Fruit fly (Drosophila melanogaster) whole organism, embryonic: ENCODE data around the gene CG5500.

Experiments
- Atf-2 ChIP-seq: fragments of 200-800 bp; sonication (Bioruptor generic); optimal IDR thresholded peaks from 2 replicates; lab custom pipeline; 2016; ENCODE audit warnings: missing biosample characterization, missing genetic modification characterization
- Awh ChIP-seq: fragments of 200-800 bp; sonication (Bioruptor generic); IDR thresholded peaks from 2 replicates; pipeline ENCODE4, ENCODE4 v1.3.6; 2022; ENCODE audit warnings: missing biosample characterization, missing genetic modification characterization
- C15 ChIP-seq: fragments of 200-800 bp; sonication (Bioruptor generic); IDR thresholded peaks from 3 replicates; pipeline ENCODE4 v1.3.6; 2022; ENCODE audit warnings: missing biosample characterization, missing genetic modification characterization
- CG10267 ChIP-seq: fragments of 200-800 bp; sonication (Bioruptor generic); optimal IDR thresholded peaks from 2 replicates; lab custom pipeline; 2018; ENCODE audit warnings: missing biosample characterization, mild to moderate bottlenecking, missing genetic modification characterization, moderate library complexity
- CG10654 ChIP-seq: fragments of 200-800 bp; sonication (Bioruptor generic); optimal IDR thresholded peaks from 2 replicates; lab custom pipeline; 2016; ENCODE audit warnings: missing biosample characterization, missing genetic modification characterization
- CG10979 ChIP-seq: fragments of 200-800 bp; sonication (Bioruptor generic); optimal IDR thresholded peaks from 2 replicates; lab custom pipeline; 2018; ENCODE audit warnings: missing biosample characterization, mild to moderate bottlenecking, missing genetic modification characterization, moderate library complexity
- CG12071 ChIP-seq: fragments of 200-800 bp; sonication (Bioruptor generic); optimal IDR thresholded peaks from 3 replicates; lab custom pipeline; 2018; ENCODE audit warnings: missing biosample characterization, mild to moderate bottlenecking, missing genetic modification characterization
- CG12769 ChIP-seq: fragments of 200-800 bp; sonication (Bioruptor generic); optimal IDR thresholded peaks from 2 replicates; lab custom pipeline; 2019; ENCODE audit warnings: missing biosample characterization, mild to moderate bottlenecking, missing genetic modification characterization, moderate library complexity
- CG15269 ChIP-seq: fragments of 200-800 bp; sonication (Bioruptor generic); optimal IDR thresholded peaks from 2 replicates; lab custom pipeline; 2018; ENCODE audit warnings: missing biosample characterization, mild to moderate bottlenecking, missing genetic modification characterization, moderate library complexity
- CG17912 ChIP-seq: fragments of 200-800 bp; sonication (Bioruptor generic); optimal IDR thresholded peaks from 2 replicates; lab custom pipeline; 2018; ENCODE audit warnings: missing biosample characterization, mild to moderate bottlenecking, missing genetic modification characterization
- CG18011 ChIP-seq: fragments of 200-800 bp; sonication (Bioruptor generic); optimal IDR thresholded peaks from 2 replicates; lab custom pipeline; 2017; ENCODE audit warnings: missing biosample characterization, missing genetic modification characterization, mild to moderate bottlenecking, moderate library complexity, missing genotype
- CG18599 ChIP-seq: fragments of 200-800 bp; sonication (Bioruptor generic); optimal IDR thresholded peaks from 3 replicates; lab custom pipeline; 2017; ENCODE audit warnings: missing biosample characterization, missing genetic modification characterization, mild to moderate bottlenecking, moderate library complexity, missing genetic modification reagents
- CG2712 ChIP-seq: fragments of 200-800 bp; optimal IDR thresholded peaks from 3 replicates; lab custom pipeline; 2019; ENCODE audit warnings: missing biosample characterization, mild to moderate bottlenecking, missing genetic modification characterization, moderate library complexity
- CG3407 ChIP-seq: fragments of 200-800 bp; sonication (Bioruptor generic); optimal IDR thresholded peaks from 2 replicates; lab custom pipeline; 2018; ENCODE audit warnings: missing biosample characterization, mild to moderate bottlenecking, missing genetic modification characterization
- CG4282 ChIP-seq: fragments of 200-800 bp; sonication (Bioruptor generic); optimal IDR thresholded peaks from 2 replicates; lab custom pipeline; 2016; ENCODE audit warnings: missing biosample characterization, missing genetic modification characterization
- CG43689 ChIP-seq: fragments of 200-800 bp; sonication (Bioruptor generic); IDR thresholded peaks from 2 replicates; pipeline ENCODE4 v1.3.6; 2022; ENCODE audit warnings: missing biosample characterization, missing genetic modification characterization
- CG4424 ChIP-seq: fragments of 200-800 bp; sonication (Bioruptor generic); optimal IDR thresholded peaks from 3 replicates; lab custom pipeline; 2016; ENCODE audit warnings: missing biosample characterization, missing genetic modification characterization
- CG5180 ChIP-seq: fragments of 200-800 bp; sonication (Bioruptor generic); optimal IDR thresholded peaks from 3 replicates; lab custom pipeline; 2017; ENCODE audit warnings: missing biosample characterization, missing genetic modification characterization, mild to moderate bottlenecking, moderate library complexity, missing genetic modification reagents
- CG7839 ChIP-seq: fragments of 200-800 bp; sonication (Bioruptor generic); optimal IDR thresholded peaks from 3 replicates; lab custom pipeline; 2018; ENCODE audit warnings: missing biosample characterization, mild to moderate bottlenecking, missing genetic modification characterization, moderate library complexity
- CG7928 ChIP-seq: fragments of 200-800 bp; sonication (Bioruptor generic); optimal IDR thresholded peaks from 2 replicates; lab custom pipeline; 2017; ENCODE audit warnings: missing biosample characterization, mild to moderate bottlenecking, missing genetic modification characterization
- CG8281 ChIP-seq: fragments of 200-800 bp; sonication (Bioruptor generic); optimal IDR thresholded peaks from 2 replicates; lab custom pipeline; 2018; ENCODE audit warnings: missing biosample characterization, mild to moderate bottlenecking, missing genetic modification characterization, moderate library complexity
- CG8388 ChIP-seq: fragments of 200-800 bp; sonication (Bioruptor generic); optimal IDR thresholded peaks from 2 replicates; lab custom pipeline; 2019; ENCODE audit warnings: missing biosample characterization, mild to moderate bottlenecking, missing genetic modification characterization, moderate library complexity
- CG8924 ChIP-seq: fragments of 200-800 bp; optimal IDR thresholded peaks from 3 replicates; lab custom pipeline; 2019; ENCODE audit warnings: missing biosample characterization, mild to moderate bottlenecking, missing genetic modification characterization, moderate library complexity
- CG9817 ChIP-seq: fragments of 200-800 bp; sonication (Bioruptor generic); optimal IDR thresholded peaks from 2 replicates; lab custom pipeline; 2018; ENCODE audit warnings: missing biosample characterization, mild to moderate bottlenecking, missing genetic modification characterization, moderate library complexity
- Dip2 ChIP-seq: fragments of 200-800 bp; sonication (Bioruptor generic); IDR thresholded peaks from 2 replicates; pipeline ENCODE4 v1.3.6; 2022; ENCODE audit warnings: missing biosample characterization, missing genetic modification characterization
- H2.0 ChIP-seq: fragments of 200-800 bp; sonication (Bioruptor generic); IDR thresholded peaks from 2 replicates; pipeline ENCODE4 v1.3.6; 2022; ENCODE audit warnings: missing biosample characterization, missing genetic modification characterization
- HmgZ ChIP-seq: fragments of 200-800 bp; sonication (Bioruptor generic); optimal IDR thresholded peaks from 2 replicates; lab custom pipeline; 2018; ENCODE audit warnings: missing biosample characterization, mild to moderate bottlenecking, missing genetic modification characterization
- MBD-R2 ChIP-seq: fragments of 200-800 bp; sonication (Bioruptor generic); IDR thresholded peaks from 2 replicates; pipeline ENCODE4 v1.3.6; 2022; ENCODE audit warnings: missing biosample characterization, missing genetic modification characterization
- PHDP ChIP-seq: fragments of 200-800 bp; sonication (Bioruptor generic); optimal IDR thresholded peaks from 3 replicates; lab custom pipeline; 2018; ENCODE audit warnings: missing biosample characterization, mild to moderate bottlenecking, missing genetic modification characterization, moderate library complexity
- Rfx ChIP-seq: fragments of 200-800 bp; sonication (Bioruptor generic); IDR thresholded peaks from 2 replicates; pipeline ENCODE4 v1.3.6; 2022; ENCODE audit warnings: missing biosample characterization, missing genetic modification characterization
- Stat92E ChIP-seq, 3 experiments: fragments of >200 bp in 2 of 3; fragments of 200-800 bp in 1 of 3; sonication (Bioruptor generic) in 1 of 3; optimal IDR thresholded peaks; 2 replicates each; lab custom pipeline; 2017 to 2019; ENCODE audit warnings: missing biosample characterization in 3 of 3, missing genetic modification characterization in 3 of 3, mild to moderate bottlenecking in 1 of 3, moderate library complexity in 1 of 3
- Trl ChIP-seq, 3 experiments: fragments of >200 bp in 2 of 3; fragments of 200-800 bp in 1 of 3; sonication (Bioruptor generic) in 1 of 3; optimal IDR thresholded peaks; 2 replicates in 1 of 3; 3 replicates in 2 of 3; lab custom pipeline; 2016 to 2017; ENCODE audit warnings: missing biosample characterization in 1 of 3, missing genetic modification characterization in 1 of 3
- bsh ChIP-seq, 2 experiments: fragments of 200-800 bp; sonication (Bioruptor generic); optimal IDR thresholded peaks; 2 replicates each; lab custom pipeline; 2017 to 2018; ENCODE audit warnings: mild to moderate bottlenecking in 2 of 2, missing biosample characterization in 2 of 2, missing genetic modification characterization in 2 of 2, moderate library complexity in 1 of 2
- btn ChIP-seq: fragments of 200-800 bp; sonication (Bioruptor generic); optimal IDR thresholded peaks from 2 replicates; lab custom pipeline; 2016; ENCODE audit warnings: missing biosample characterization, missing genetic modification characterization
- corto ChIP-seq: fragments of 200-800 bp; sonication (Bioruptor generic); optimal IDR thresholded peaks from 2 replicates; lab custom pipeline; 2016; ENCODE audit warnings: missing biosample characterization, mild to moderate bottlenecking, missing genetic modification characterization, moderate library complexity
- dmrt11E ChIP-seq: fragments of 200-800 bp; sonication (Bioruptor generic); optimal IDR thresholded peaks from 3 replicates; lab custom pipeline; 2018; ENCODE audit warnings: missing biosample characterization, mild to moderate bottlenecking, missing genetic modification characterization, moderate library complexity
- hkb ChIP-seq, 2 experiments: fragments of 200-800 bp in 1 of 2; fragments of >200 bp in 1 of 2; sonication (Bioruptor generic) in 1 of 2; IDR thresholded peaks in 1 of 2; optimal IDR thresholded peaks in 1 of 2; 2 replicates each; pipeline versions ENCODE4 v1.3.6 to Lab custom; 2017 to 2022; ENCODE audit warnings: missing biosample characterization in 1 of 2, missing genetic modification characterization in 1 of 2
- lab ChIP-seq: fragments of 200-800 bp; sonication (Bioruptor generic); optimal IDR thresholded peaks from 3 replicates; lab custom pipeline; 2017; ENCODE audit warnings: missing biosample characterization, missing genetic modification characterization, mild to moderate bottlenecking, moderate library complexity, missing genetic modification reagents
- lola ChIP-seq, 3 experiments: fragments of >200 bp in 2 of 3; fragments of 200-800 bp in 1 of 3; sonication (Bioruptor generic) in 1 of 3; optimal IDR thresholded peaks; 2 replicates each; lab custom pipeline; 2017 to 2019; ENCODE audit warnings: missing biosample characterization in 3 of 3, missing genetic modification characterization in 3 of 3, mild to moderate bottlenecking in 1 of 3, moderate library complexity in 1 of 3
- nerfin-1 ChIP-seq: fragments of 200-800 bp; sonication (Bioruptor generic); optimal IDR thresholded peaks from 3 replicates; lab custom pipeline; 2019; ENCODE audit warnings: missing biosample characterization, mild to moderate bottlenecking, missing genetic modification characterization, moderate library complexity
- onecut ChIP-seq: fragments of 200-800 bp; sonication (Bioruptor generic); IDR thresholded peaks from 2 replicates; pipeline ENCODE4 v1.3.6; 2022; ENCODE audit warnings: missing biosample characterization, missing genetic modification characterization
- pan ChIP-seq, 4 experiments: fragments of >200 bp in 3 of 4; fragments of 200-800 bp in 1 of 4; sonication (Bioruptor generic) in 1 of 4; optimal IDR thresholded peaks in 3 of 4; IDR thresholded peaks in 1 of 4; 2 replicates each; pipeline versions ENCODE4 v1.3.6 to Lab custom; 2017 to 2022; ENCODE audit warnings: missing biosample characterization in 2 of 4, missing genetic modification characterization in 2 of 4, mixed read lengths in 1 of 4
- ranshi ChIP-seq: fragments of 200-800 bp; sonication (Bioruptor generic); IDR thresholded peaks from 2 replicates; pipeline ENCODE4 v1.3.6; 2022; ENCODE audit warnings: missing biosample characterization, missing genetic modification characterization
- run ChIP-seq: fragments of 200-800 bp; sonication (Bioruptor generic); optimal IDR thresholded peaks from 3 replicates; lab custom pipeline; 2018; ENCODE audit warnings: missing biosample characterization, mild to moderate bottlenecking, missing genetic modification characterization
- slou ChIP-seq: fragments of 200-800 bp; sonication (Bioruptor generic); optimal IDR thresholded peaks from 3 replicates; lab custom pipeline; 2016; ENCODE audit warnings: missing biosample characterization, missing genetic modification characterization
- vnd ChIP-seq: fragments of 200-800 bp; sonication (Bioruptor generic); IDR thresholded peaks from 3 replicates; pipeline ENCODE4 v1.3.6; 2022; ENCODE audit warnings: missing biosample characterization, missing genetic modification characterization; ENCODE audit not compliant: partially characterized antibody
- vvl ChIP-seq: fragments of 200-800 bp; sonication (Bioruptor generic); IDR thresholded peaks from 2 replicates; pipeline ENCODE4 v1.3.6; 2022; ENCODE audit warnings: missing biosample characterization, missing genetic modification characterization

Gene CG5500

dm6 chr3R:26928424-26928823, 52.0 kb downstream of the CG5500 start (continued):
- TF ChIP-seq CG3407 (peak; percentile 36), CG18011 (GFP tag; lab: Kevin White, UChicago) (peak; percentile 5), Trl (optimal IDR thresholded peaks at IDR 0.05; lab: Kevin White, UChicago) (no peak), Trl (GFP tag; optimal IDR thresholded peaks at IDR 0.05; lab: Kevin White, UChicago) (no peak), Dip2 (GFP tag; lab: Robert Waterston, UW) (no peak), CG10654 (GFP tag; lab: Kevin White, UChicago) (peak; percentile 29), CG2712 (tag; lab: Kevin White, UChicago) (peak; percentile 53), lola (GFP tag; optimal IDR thresholded peaks at IDR 0.05; lab: Kevin White, UChicago) (peak in 1 of 3 experiments; percentile 18), CG17912 (GFP tag; lab: Kevin White, UChicago) (no peak), PHDP (peak; percentile 74), CG12071 (peak; percentile 19), dmrt11E (tag; lab: Kevin White, UChicago) (peak; percentile 16), CG8388 (GFP tag; lab: Kevin White, UChicago) (peak; percentile 57), Stat92E (GFP tag; optimal IDR thresholded peaks at IDR 0.05; lab: Kevin White, UChicago) (no peak), Atf-2 (no peak), corto (GFP tag; lab: Kevin White, UChicago) (peak; percentile 86), CG4424 (GFP tag; lab: Kevin White, UChicago) (peak; percentile 55), MBD-R2 (GFP tag; lab: Robert Waterston, UW) (no peak), CG10979 (tag; lab: Kevin White, UChicago) (peak; percentile 60), nerfin-1 (tag; lab: Kevin White, UChicago) (peak; percentile 19), btn (no peak), HmgZ (tag; lab: Kevin White, UChicago) (peak; percentile 4), hkb (optimal IDR thresholded peaks at IDR 0.05; lab: Kevin White, UChicago) (no peak), hkb (GFP tag; IDR thresholded peaks at IDR 0.05; lab: Robert Waterston, UW) (peak; percentile 69; the same call in 1 of the 2 replicates), ranshi (GFP tag; lab: Robert Waterston, UW) (peak; percentile 18; the same call in 1 of the 2 replicates), onecut (GFP tag; lab: Robert Waterston, UW) (peak; percentile 14; the same call in 1 of the 2 replicates), CG5180 (GFP tag; lab: Kevin White, UChicago) (peak; percentile 30), CG12769 (tag; lab: Kevin White, UChicago) (peak; percentile 74), bsh (GFP tag; optimal IDR thresholded peaks at IDR 0.05; lab: Kevin White, UChicago) (peak; percentile 77 to 79), CG4282 (GFP tag; lab: Kevin White, UChicago) (no peak), CG15269 (peak; percentile 87), CG18599 (peak; percentile 2), run (peak; percentile 26), vnd (GFP tag; lab: Robert Waterston, UW) (no peak), CG7928 (GFP tag; lab: Kevin White, UChicago) (no peak), vvl (GFP tag; lab: Robert Waterston, UW) (peak; percentile 49), CG7839 (peak; percentile 70), H2.0 (GFP tag; lab: Robert Waterston, UW) (peak; percentile 65), CG8924 (tag; lab: Kevin White, UChicago) (peak; percentile 58), pan (optimal IDR thresholded peaks at IDR 0.05; lab: Kevin White, UChicago) (no peak), pan (GFP tag; optimal IDR thresholded peaks at IDR 0.05 in 1 of 2, IDR thresholded peaks at IDR 0.05 in 1 of 2) (peak in 1 of 2 experiments; percentile 63), lab (peak; percentile 56), Awh (GFP tag; lab: Robert Waterston, UW) (0 out of 2 replicates have a peak, but pooled peaks have one; percentile 10), CG8281 (peak; percentile 32), Rfx (GFP tag; lab: Robert Waterston, UW) (no peak), C15 (GFP tag; lab: Robert Waterston, UW) (no peak), slou (GFP tag; lab: Kevin White, UChicago) (no peak), CG10267 (tag; lab: Kevin White, UChicago) (peak; percentile 44), CG9817 (tag; lab: Kevin White, UChicago) (peak; percentile 44), CG43689 (GFP tag; lab: Robert Waterston, UW) (peak; percentile 39; the same call in 1 of the 2 replicates)
